Fruit fly (Drosophila melanogaster) whole organism: ENCODE results near the gene ebd1.

Experiments used
- CG8478 ChIP-seq: fragments of >200 bp; optimal IDR thresholded peaks from 2 replicates; lab custom pipeline; 2018; ENCODE audit warnings: inconsistent platforms
- pan ChIP-seq: fragments of >200 bp; optimal IDR thresholded peaks from 2 replicates; lab custom pipeline; 2017
- psq ChIP-seq: fragments of >200 bp; optimal IDR thresholded peaks from 2 replicates; lab custom pipeline; 2017
- usp ChIP-seq: fragments of >200 bp; optimal IDR thresholded peaks from 2 replicates; lab custom pipeline; 2017; ENCODE audit warnings: missing biosample characterization, missing genetic modification characterization, mixed read lengths

DNA sequence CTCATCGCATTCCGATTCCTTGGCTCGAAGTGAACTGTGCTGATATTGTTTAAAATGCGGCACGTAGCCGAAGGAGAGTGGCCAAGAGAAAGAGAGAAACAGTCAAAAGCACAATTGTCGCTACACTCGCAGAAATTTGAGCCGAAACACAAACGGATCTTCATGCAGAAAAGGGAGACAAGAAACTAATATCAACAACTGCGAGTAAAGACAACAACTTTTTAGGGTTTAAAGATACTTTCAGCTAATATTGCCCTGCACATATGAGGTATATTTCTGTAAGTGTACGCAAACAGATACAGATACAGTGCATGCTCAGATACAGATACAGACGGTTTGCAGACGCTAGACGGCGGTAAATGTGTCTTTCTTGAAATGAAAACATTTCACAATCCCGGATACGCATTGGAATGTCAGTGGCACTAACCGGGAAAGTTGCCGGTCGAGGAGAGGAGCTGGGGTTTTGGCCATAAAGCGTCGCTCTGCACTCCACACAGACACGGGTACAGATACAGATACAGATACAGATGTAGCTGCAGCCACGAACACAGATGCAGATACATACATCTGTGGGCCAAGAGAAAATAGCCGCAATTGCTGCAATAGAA lies 41.1 kb downstream of the ebd1 start:
- no peak for TF ChIP-seq psq
- TF ChIP-seq CG8478 (lab: Kevin White, UChicago), result no peak
- no peak for TF ChIP-seq usp (GFP tag; lab: Kevin White, UChicago)
- TF ChIP-seq pan, result no peak
